Worm (Caenorhabditis elegans) whole organism, L2 larva: ENCODE data around the gene clc-17.

ENCODE experiments used
- alr-1 ChIP-seq: fragments of 150-350 bp; optimal IDR thresholded peaks from 2 replicates; lab custom pipeline; 2014; ENCODE audit warnings: missing biosample characterization, missing genetic modification characterization
- aly-2 ChIP-seq: fragments of 150-350 bp; optimal IDR thresholded peaks from 2 replicates; lab custom pipeline; 2014; ENCODE audit warnings: missing biosample characterization, missing genetic modification characterization
- ama-1 ChIP-seq: fragments of 150-350 bp; optimal IDR thresholded peaks from 2 replicates; lab custom pipeline; 2018; ENCODE audit warnings: inconsistent platforms
- ceh-16 ChIP-seq: fragments of 150-350 bp; optimal IDR thresholded peaks from 2 replicates; lab custom pipeline; 2014; ENCODE audit warnings: missing biosample characterization, missing genetic modification characterization
- ceh-82 ChIP-seq: fragments of 150-350 bp; optimal IDR thresholded peaks from 2 replicates; lab custom pipeline; 2014; ENCODE audit warnings: missing biosample characterization, missing genetic modification characterization
- lin-11 ChIP-seq: fragments of 150-350 bp; sonication (generic microtip); optimal IDR thresholded peaks from 2 replicates; lab custom pipeline; 2014; ENCODE audit warnings: missing biosample characterization, missing genetic modification characterization, inconsistent platforms, mixed read lengths
- lin-39 ChIP-seq: fragments of 150-350 bp; optimal IDR thresholded peaks from 2 replicates; lab custom pipeline; 2014; ENCODE audit warnings: missing biosample characterization, missing genetic modification reagents, missing genetic modification characterization
- ztf-4 ChIP-seq: fragments of 150-350 bp; optimal IDR thresholded peaks from 2 replicates; lab custom pipeline; 2014; ENCODE audit warnings: missing biosample characterization, missing genetic modification characterization

- TF ChIP-seq ceh-16 (tag; lab: Kevin White, UChicago) (no peak), aly-2 (tag; lab: Kevin White, UChicago) (no peak), ztf-4 (tag; lab: Kevin White, UChicago) (no peak), ama-1 (lab: Kevin White, UChicago) (no peak), ceh-82 (tag; lab: Kevin White, UChicago) (no peak), alr-1 (tag; lab: Kevin White, UChicago) (peak; percentile 47), lin-39 (tag; lab: Kevin White, UChicago) (no peak), lin-11 (tag; lab: Kevin White, UChicago) (no peak)
Measured at ce11 chrX:11137632-11138031, 30.5 kb downstream of the clc-17 start.
